Fruit fly (Drosophila melanogaster) whole organism, embryonic: Measurements from ENCODE around the gene SCAR.
A peak's percentile ranks its signal among the peaks of the same experiment; 100 is the strongest.

Experiments used
- BEAF-32 ChIP-seq: fragments of 200-800 bp; sonication (Bioruptor generic); optimal IDR thresholded peaks from 3 replicates; lab custom pipeline; 2017; ENCODE audit warnings: missing biosample characterization, missing genetic modification characterization, mild to moderate bottlenecking, moderate library complexity, missing genetic modification reagents
- CG10147 ChIP-seq: fragments of 200-800 bp; sonication (Bioruptor generic); optimal IDR thresholded peaks from 2 replicates; lab custom pipeline; 2019; ENCODE audit warnings: missing biosample characterization, mild to moderate bottlenecking, missing genetic modification characterization, moderate library complexity
- CG1024 ChIP-seq: fragments of 200-800 bp; sonication (Bioruptor generic); IDR thresholded peaks from 2 replicates; pipeline ENCODE4 v1.3.6; 2022; ENCODE audit warnings: missing biosample characterization, missing genetic modification characterization
- CG10654 ChIP-seq: fragments of 200-800 bp; sonication (Bioruptor generic); optimal IDR thresholded peaks from 2 replicates; lab custom pipeline; 2016; ENCODE audit warnings: missing biosample characterization, missing genetic modification characterization
- CG12155 ChIP-seq: fragments of 200-800 bp; sonication (Bioruptor generic); optimal IDR thresholded peaks from 3 replicates; lab custom pipeline; 2016; ENCODE audit warnings: missing biosample characterization, missing genetic modification characterization
- CG12299 ChIP-seq: fragments of 200-800 bp; sonication (Bioruptor generic); optimal IDR thresholded peaks from 2 replicates; lab custom pipeline; 2018; ENCODE audit warnings: missing biosample characterization, mild to moderate bottlenecking, missing genetic modification characterization
- CG12659 ChIP-seq: fragments of 200-800 bp; sonication (Bioruptor generic); optimal IDR thresholded peaks from 3 replicates; lab custom pipeline; 2017; ENCODE audit warnings: mild to moderate bottlenecking, missing biosample characterization, missing genetic modification reagents, missing genetic modification characterization
- CG14710 ChIP-seq: fragments of 200-800 bp; sonication (Bioruptor generic); optimal IDR thresholded peaks from 3 replicates; lab custom pipeline; 2019; ENCODE audit warnings: missing biosample characterization, mild to moderate bottlenecking, missing genetic modification characterization, moderate library complexity
- CG15073 ChIP-seq: fragments of 200-800 bp; sonication (Bioruptor generic); optimal IDR thresholded peaks from 2 replicates; lab custom pipeline; 2016; ENCODE audit warnings: missing biosample characterization, missing genetic modification characterization
- CG17829 ChIP-seq: fragments of 200-800 bp; optimal IDR thresholded peaks from 2 replicates; lab custom pipeline; 2019; ENCODE audit warnings: missing biosample characterization, mild to moderate bottlenecking, missing genetic modification characterization, moderate library complexity
- CG17912 ChIP-seq: fragments of 200-800 bp; sonication (Bioruptor generic); optimal IDR thresholded peaks from 2 replicates; lab custom pipeline; 2018; ENCODE audit warnings: missing biosample characterization, mild to moderate bottlenecking, missing genetic modification characterization
- CG18764 ChIP-seq: fragments of 200-800 bp; sonication (Bioruptor generic); optimal IDR thresholded peaks from 3 replicates; lab custom pipeline; 2016; ENCODE audit warnings: missing biosample characterization, missing genetic modification characterization
- CG3163 ChIP-seq: fragments of 200-800 bp; sonication (Bioruptor generic); optimal IDR thresholded peaks from 3 replicates; lab custom pipeline; 2016; ENCODE audit warnings: missing biosample characterization, missing genetic modification characterization
- CG3281 ChIP-seq: fragments of 200-800 bp; sonication (Bioruptor generic); optimal IDR thresholded peaks from 3 replicates; lab custom pipeline; 2017; ENCODE audit warnings: missing biosample characterization, mild to moderate bottlenecking, missing genetic modification characterization
- CG3995 ChIP-seq: fragments of 200-800 bp; sonication (Bioruptor generic); optimal IDR thresholded peaks from 3 replicates; lab custom pipeline; 2016; ENCODE audit warnings: missing biosample characterization, missing genetic modification characterization
- CG6272 ChIP-seq: fragments of 200-800 bp; sonication (Bioruptor generic); IDR thresholded peaks from 2 replicates; pipeline ENCODE4 v1.3.6; 2022; ENCODE audit warnings: missing biosample characterization, missing genetic modification characterization
- CG6854 ChIP-seq: fragments of 200-800 bp; sonication (Bioruptor generic); optimal IDR thresholded peaks from 3 replicates; lab custom pipeline; 2017; ENCODE audit warnings: missing biosample characterization, mild to moderate bottlenecking, missing genetic modification characterization
- CG7963 ChIP-seq: fragments of 200-800 bp; sonication (Bioruptor generic); IDR thresholded peaks from 3 replicates; pipeline ENCODE4 v1.3.6; 2022; ENCODE audit warnings: missing biosample characterization, missing genetic modification characterization; ENCODE audit not compliant: partially characterized antibody
- CG8290 ChIP-seq, 3 experiments: fragments of 200-800 bp; sonication (Bioruptor generic); optimal IDR thresholded peaks; 2 replicates each; lab custom pipeline; 2016 to 2019; ENCODE audit warnings: missing biosample characterization in 3 of 3, missing genetic modification characterization in 3 of 3, mild to moderate bottlenecking in 2 of 3, moderate library complexity in 1 of 3
- CG9797 ChIP-seq: fragments of 200-800 bp; sonication (Bioruptor generic); optimal IDR thresholded peaks from 3 replicates; lab custom pipeline; 2018; ENCODE audit warnings: missing biosample characterization, mild to moderate bottlenecking, missing genetic modification characterization
- HmgD ChIP-seq: fragments of 200-800 bp; sonication (Bioruptor generic); optimal IDR thresholded peaks from 3 replicates; lab custom pipeline; 2016; ENCODE audit warnings: missing biosample characterization, missing genetic modification characterization
- Hr3 ChIP-seq: fragments of 200-800 bp; sonication (Bioruptor generic); optimal IDR thresholded peaks from 3 replicates; lab custom pipeline; 2016; ENCODE audit warnings: missing biosample characterization, missing genetic modification characterization
- Hr51 ChIP-seq, 2 experiments: fragments of 200-800 bp; sonication (Bioruptor generic); optimal IDR thresholded peaks; 2 replicates in 1 of 2; 3 replicates in 1 of 2; lab custom pipeline; 2016 to 2018; ENCODE audit warnings: missing biosample characterization in 2 of 2, missing genetic modification characterization in 2 of 2, mild to moderate bottlenecking in 1 of 2, moderate library complexity in 1 of 2
- Max ChIP-seq: fragments of 200-800 bp; sonication (Bioruptor generic); optimal IDR thresholded peaks from 2 replicates; lab custom pipeline; 2016; ENCODE audit warnings: missing biosample characterization, mild to moderate bottlenecking, missing genetic modification characterization
- Myb ChIP-seq: fragments of 200-800 bp; sonication (Bioruptor generic); optimal IDR thresholded peaks from 2 replicates; lab custom pipeline; 2016; ENCODE audit warnings: missing biosample characterization, missing genetic modification characterization
- Nf-YC ChIP-seq: fragments of 200-800 bp; optimal IDR thresholded peaks from 3 replicates; lab custom pipeline; 2019; ENCODE audit warnings: missing biosample characterization, mild to moderate bottlenecking, missing genetic modification characterization, moderate library complexity
- Opbp ChIP-seq: fragments of 200-800 bp; sonication (Bioruptor generic); IDR thresholded peaks from 3 replicates; pipeline ENCODE4 v1.3.6; 2022; ENCODE audit warnings: missing biosample characterization, missing genetic modification characterization; ENCODE audit not compliant: partially characterized antibody
- ac ChIP-seq: fragments of 200-800 bp; sonication (Bioruptor generic); optimal IDR thresholded peaks from 3 replicates; lab custom pipeline; 2017; ENCODE audit warnings: missing biosample characterization, mild to moderate bottlenecking, missing genetic modification characterization
- az2 ChIP-seq: fragments of 200-800 bp; sonication (Bioruptor generic); optimal IDR thresholded peaks from 3 replicates; lab custom pipeline; 2016; ENCODE audit warnings: missing biosample characterization, missing genetic modification characterization
- bcd ChIP-seq: fragments of 200-800 bp; sonication (Bioruptor generic); optimal IDR thresholded peaks from 2 replicates; lab custom pipeline; 2017; ENCODE audit warnings: missing biosample characterization, mild to moderate bottlenecking, missing genetic modification characterization
- cg ChIP-seq: fragments of 200-800 bp; sonication (Bioruptor generic); optimal IDR thresholded peaks from 3 replicates; lab custom pipeline; 2019; ENCODE audit warnings: missing biosample characterization, mild to moderate bottlenecking, missing genetic modification characterization, moderate library complexity
- ind ChIP-seq: fragments of 200-800 bp; sonication (Bioruptor generic); optimal IDR thresholded peaks from 3 replicates; lab custom pipeline; 2016; ENCODE audit warnings: missing biosample characterization, missing genetic modification characterization
- kni ChIP-seq: fragments of 200-800 bp; sonication (Bioruptor generic); optimal IDR thresholded peaks from 3 replicates; lab custom pipeline; 2017; ENCODE audit warnings: mild to moderate bottlenecking, missing biosample characterization, missing genetic modification reagents, missing genetic modification characterization
- mam ChIP-seq: fragments of 200-800 bp; sonication (Bioruptor generic); optimal IDR thresholded peaks from 3 replicates; lab custom pipeline; 2016; ENCODE audit warnings: missing biosample characterization, missing genetic modification characterization
- nau ChIP-seq: fragments of 200-800 bp; sonication (Bioruptor generic); optimal IDR thresholded peaks from 3 replicates; lab custom pipeline; 2017; ENCODE audit warnings: missing biosample characterization, mild to moderate bottlenecking, missing genetic modification characterization, missing genetic modification reagents
- oc ChIP-seq: fragments of 200-800 bp; sonication (Bioruptor generic); optimal IDR thresholded peaks from 2 replicates; lab custom pipeline; 2018; ENCODE audit warnings: missing biosample characterization, mild to moderate bottlenecking, missing genetic modification characterization, moderate library complexity
- otp ChIP-seq: fragments of 200-800 bp; sonication (Bioruptor generic); IDR thresholded peaks from 3 replicates; pipeline ENCODE4, ENCODE4 v1.3.6; 2022; ENCODE audit warnings: missing biosample characterization, missing genetic modification characterization
- pan ChIP-seq, 4 experiments: fragments of >200 bp in 3 of 4; fragments of 200-800 bp in 1 of 4; sonication (Bioruptor generic) in 1 of 4; optimal IDR thresholded peaks in 3 of 4; IDR thresholded peaks in 1 of 4; 2 replicates each; pipeline versions ENCODE4 v1.3.6 to Lab custom; 2017 to 2022; ENCODE audit warnings: missing biosample characterization in 2 of 4, missing genetic modification characterization in 2 of 4, mixed read lengths in 1 of 4
- phol ChIP-seq: fragments of 200-800 bp; sonication (Bioruptor generic); optimal IDR thresholded peaks from 3 replicates; lab custom pipeline; 2018; ENCODE audit warnings: missing biosample characterization, mild to moderate bottlenecking, missing genetic modification characterization, moderate library complexity
- scrt ChIP-seq: fragments of 200-800 bp; sonication (Bioruptor generic); optimal IDR thresholded peaks from 2 replicates; lab custom pipeline; 2018; ENCODE audit warnings: missing biosample characterization, mild to moderate bottlenecking, missing genetic modification characterization, moderate library complexity
- sd ChIP-seq: fragments of 200-800 bp; sonication (Bioruptor generic); optimal IDR thresholded peaks from 3 replicates; lab custom pipeline; 2018; ENCODE audit warnings: missing biosample characterization, mild to moderate bottlenecking, missing genetic modification characterization, moderate library complexity
- sim ChIP-seq: fragments of 200-800 bp; sonication (Bioruptor generic); IDR thresholded peaks from 2 replicates; pipeline ENCODE4 v1.3.6; 2022; ENCODE audit warnings: missing biosample characterization, missing genetic modification characterization
- sima ChIP-seq: fragments of 200-800 bp; sonication (Bioruptor generic); optimal IDR thresholded peaks from 2 replicates; lab custom pipeline; 2016; ENCODE audit warnings: missing biosample characterization, missing genetic modification characterization
- sisA ChIP-seq: fragments of 200-800 bp; sonication (Bioruptor generic); IDR thresholded peaks from 2 replicates; pipeline ENCODE4 v1.3.6; 2022; ENCODE audit warnings: missing biosample characterization, missing genetic modification characterization
- slbo ChIP-seq: fragments of 200-800 bp; sonication (Bioruptor generic); IDR thresholded peaks from 2 replicates; pipeline ENCODE4 v1.3.6; 2022; ENCODE audit warnings: missing biosample characterization, missing genetic modification characterization
- stc ChIP-seq: fragments of 200-800 bp; sonication (Bioruptor generic); IDR thresholded peaks from 2 replicates; pipeline ENCODE4 v1.3.6; 2022; ENCODE audit warnings: missing biosample characterization, missing genetic modification characterization
- tio ChIP-seq: fragments of 200-800 bp; sonication (Bioruptor generic); optimal IDR thresholded peaks from 2 replicates; lab custom pipeline; 2017; ENCODE audit warnings: missing biosample characterization, missing genetic modification characterization, inconsistent platforms
- zen2 ChIP-seq: fragments of 200-800 bp; sonication (Bioruptor generic); IDR thresholded peaks from 3 replicates; pipeline ENCODE4 v1.3.6; 2022; ENCODE audit warnings: missing biosample characterization, missing genetic modification characterization; ENCODE audit not compliant: partially characterized antibody

SCAR gene

DNA sequence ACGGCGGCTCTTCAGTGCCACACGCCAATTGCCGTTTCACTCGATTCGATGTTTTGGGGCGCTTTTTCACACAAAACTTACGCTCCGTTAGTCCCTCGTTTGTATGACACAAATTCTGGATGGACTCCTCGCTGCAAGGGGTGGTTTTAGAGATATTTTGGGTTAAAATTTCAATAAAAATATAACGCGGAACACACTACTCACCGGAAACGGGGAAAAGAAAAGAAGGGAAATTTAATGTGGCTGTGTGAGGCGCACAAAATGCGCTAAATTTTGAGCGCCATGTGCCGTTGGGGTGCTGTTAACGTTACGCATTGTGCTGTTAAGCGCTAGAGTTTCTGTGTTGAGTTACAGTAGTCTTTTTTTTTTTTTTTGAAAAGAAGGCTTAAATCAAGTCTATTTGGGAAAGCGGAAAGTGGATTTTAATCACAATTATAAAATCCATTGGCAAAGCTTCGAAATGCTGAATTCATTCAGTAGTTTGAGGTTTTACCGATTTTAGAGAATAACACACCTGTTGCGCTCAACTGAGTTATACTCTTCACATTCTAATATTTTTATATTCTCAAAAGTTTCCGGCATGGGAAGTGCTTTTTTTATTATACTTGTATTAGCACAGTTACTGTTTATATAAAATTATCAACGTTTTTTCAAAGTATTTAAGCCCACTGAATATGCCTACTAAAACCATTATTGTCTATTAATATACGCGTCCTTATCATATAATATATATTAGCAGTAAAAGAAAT lies 27.5 kb downstream of the SCAR start, which contains the start of gene RpL9 (continued):
- TF ChIP-seq slbo (GFP tag; lab: Robert Waterston, UW) (no peak), pan (optimal IDR thresholded peaks at IDR 0.05; lab: Kevin White, UChicago) (no peak), pan (GFP tag; optimal IDR thresholded peaks at IDR 0.05 in 1 of 2, IDR thresholded peaks at IDR 0.05 in 1 of 2) (no peak), CG12299 (tag; lab: Kevin White, UChicago) (peak; percentile 78), CG6272 (GFP tag; lab: Robert Waterston, UW) (no peak), phol (tag; lab: Kevin White, UChicago) (peak; percentile 61), Opbp (GFP tag; lab: Robert Waterston, UW) (no peak), sisA (GFP tag; lab: Robert Waterston, UW) (no peak), CG9797 (peak; percentile 57), cg (no peak), Myb (GFP tag; lab: Kevin White, UChicago) (peak; percentile 43), CG3995 (GFP tag; lab: Kevin White, UChicago) (peak; percentile 45), scrt (GFP tag; lab: Kevin White, UChicago) (peak; percentile 77), Max (peak; percentile 74), CG15073 (GFP tag; lab: Kevin White, UChicago) (no peak), CG1024 (GFP tag; lab: Robert Waterston, UW) (0 out of 2 replicates have a peak, but pooled peaks have one; percentile 39), nau (GFP tag; lab: Kevin White, UChicago) (peak; percentile 84), CG14710 (tag; lab: Kevin White, UChicago) (peak; percentile 56), bcd (peak; percentile 85), BEAF-32 (GFP tag; lab: Kevin White, UChicago) (peak; percentile 15), kni (GFP tag; lab: Kevin White, UChicago) (no peak), Hr3 (no peak), Nf-YC (tag; lab: Kevin White, UChicago) (no peak), CG12659 (GFP tag; lab: Kevin White, UChicago) (peak; percentile 83), oc (tag; lab: Kevin White, UChicago) (no peak), CG10654 (peak; percentile 33), ac (GFP tag; lab: Kevin White, UChicago) (peak; percentile 70), Hr51 (GFP tag; optimal IDR thresholded peaks at IDR 0.05; lab: Kevin White, UChicago) (peak in 1 of 2 experiments; percentile 55), CG10147 (no peak), tio (GFP tag; lab: Kevin White, UChicago) (no peak), CG7963 (no peak), sima (GFP tag; lab: Kevin White, UChicago) (peak; percentile 9), ind (GFP tag; lab: Kevin White, UChicago) (peak; percentile 11), az2 (GFP tag; lab: Kevin White, UChicago) (peak; percentile 39), mam (GFP tag; lab: Kevin White, UChicago) (no peak), stc (GFP tag; lab: Robert Waterston, UW) (peak; percentile 67), otp (GFP tag; lab: Robert Waterston, UW) (peak; percentile 92), CG17912 (GFP tag; lab: Kevin White, UChicago) (peak; percentile 91), zen2 (no peak), sd (tag; lab: Kevin White, UChicago) (no peak), CG17829 (tag; lab: Kevin White, UChicago) (peak; percentile 58), sim (peak; percentile 69; the same call in 1 of the 2 replicates), CG8290 (GFP tag; optimal IDR thresholded peaks at IDR 0.05; lab: Kevin White, UChicago) (peak; percentile 69), CG8290 (tag; optimal IDR thresholded peaks at IDR 0.05; lab: Kevin White, UChicago) (no peak), CG3163 (GFP tag; lab: Kevin White, UChicago) (peak; percentile 8), CG6854 (GFP tag; lab: Kevin White, UChicago) (peak; percentile 84), HmgD (GFP tag; lab: Kevin White, UChicago) (no peak), CG12155 (GFP tag; lab: Kevin White, UChicago) (no peak), CG3281 (GFP tag; lab: Kevin White, UChicago) (peak; percentile 88), CG18764 (GFP tag; lab: Kevin White, UChicago) (peak; percentile 34)
